Fruit fly (Drosophila melanogaster) Kc167 (cell line): ENCODE data around the gene CG18746.

Experiments used
- Myc ChIP-seq: fragments of >200 bp; optimal IDR thresholded peaks from 2 replicates; lab custom pipeline; 2017; ENCODE audit warnings: missing external identifiers
- Sin3A ChIP-seq: fragments of >200 bp; optimal IDR thresholded peaks from 2 replicates; lab custom pipeline; 2018; ENCODE audit warnings: missing external identifiers
- h ChIP-seq: fragments of >200 bp; optimal IDR thresholded peaks from 3 replicates; lab custom pipeline; 2018; ENCODE audit warnings: missing external identifiers
- insv ChIP-seq: fragments of >200 bp; optimal IDR thresholded peaks from 3 replicates; lab custom pipeline; 2018; ENCODE audit warnings: missing external identifiers
- psq ChIP-seq: fragments of >200 bp; optimal IDR thresholded peaks from 2 replicates; lab custom pipeline; 2017; ENCODE audit warnings: missing external identifiers
- ttk ChIP-seq: sonication (Bioruptor generic); optimal IDR thresholded peaks from 2 replicates; lab custom pipeline; 2017; ENCODE audit warnings: missing external identifiers

The CG18746 gene

dm6 chr3R:7790583-7791034, 622 bp upstream of the CG18746 start, which contains the start of gene CG10086:
Gene CG10086, plus strand, starts transcription at chr3R:7790633.
- no peak for TF ChIP-seq ttk (lab: Kevin White, UChicago)
- TF ChIP-seq h (lab: Kevin White, UChicago), result no peak
- TF ChIP-seq insv (lab: Kevin White, UChicago), result no peak
- no peak for TF ChIP-seq Myc
- TF ChIP-seq psq (lab: Kevin White, UChicago), result no peak
- no peak for TF ChIP-seq Sin3A (lab: Kevin White, UChicago)

dm6 chr3R:7787899-7788298, 2.1 kb downstream of the CG18746 start, which contains the start of gene CG18748:
Gene CG18748, minus strand, starts transcription at chr3R:7787923.
- no peak for TF ChIP-seq Myc
- TF ChIP-seq h (lab: Kevin White, UChicago), result no peak
- no peak for TF ChIP-seq insv (lab: Kevin White, UChicago)
- TF ChIP-seq Sin3A (lab: Kevin White, UChicago), result no peak
- no peak for TF ChIP-seq ttk (lab: Kevin White, UChicago)
- TF ChIP-seq psq (lab: Kevin White, UChicago), result no peak

dm6 chr3R:7785784-7786183, 4.2 kb downstream of the CG18746 start, which contains the start of gene CG18745:
Gene CG18745, minus strand, starts transcription at chr3R:7786119.
- no peak for TF ChIP-seq h (lab: Kevin White, UChicago)
- TF ChIP-seq Myc, result no peak
- no peak for TF ChIP-seq insv (lab: Kevin White, UChicago)
- TF ChIP-seq Sin3A (lab: Kevin White, UChicago), result no peak
- TF ChIP-seq psq (lab: Kevin White, UChicago), result no peak
- no peak for TF ChIP-seq ttk (lab: Kevin White, UChicago)

dm6 chr3R:7782933-7783686, 6.9 kb downstream of the CG18746 start, which contains the start of gene CG18747:
Gene CG18747, minus strand, starts transcription at chr3R:7783446.
- TF ChIP-seq insv (lab: Kevin White, UChicago), result no peak
- TF ChIP-seq psq (lab: Kevin White, UChicago), result no peak
- no peak for TF ChIP-seq Sin3A (lab: Kevin White, UChicago)
- TF ChIP-seq ttk (lab: Kevin White, UChicago), result no peak
- TF ChIP-seq h (lab: Kevin White, UChicago), result no peak
- TF ChIP-seq Myc, result no peak

- TF ChIP-seq psq (lab: Kevin White, UChicago) (no peak), ttk (lab: Kevin White, UChicago) (no peak)
These were observed 10.4 kb downstream of the CG18746 start for dm6 chr3R:7779620-7780019.

- TF ChIP-seq insv (lab: Kevin White, UChicago) (no peak), Sin3A (lab: Kevin White, UChicago) (no peak), Myc (no peak), h (lab: Kevin White, UChicago) (no peak), psq (lab: Kevin White, UChicago) (no peak), ttk (lab: Kevin White, UChicago) (no peak)
These were observed 18.3 kb downstream of the CG18746 start, which contains the start of gene CG11286 for dm6 chr3R:7771656-7772055. Gene CG11286, minus strand, starts transcription at chr3R:7771756.

- TF ChIP-seq psq (lab: Kevin White, UChicago) (no peak), ttk (lab: Kevin White, UChicago) (no peak), Myc (no peak), insv (lab: Kevin White, UChicago) (no peak), h (lab: Kevin White, UChicago) (no peak), Sin3A (lab: Kevin White, UChicago) (no peak)
These were observed 28.9 kb downstream of the CG18746 start for dm6 chr3R:7760970-7761558.

dm6 chr3R:7759486-7759885, 30.5 kb downstream of the CG18746 start, which contains the start of gene Sp7:
Gene Sp7, plus strand, starts transcription at chr3R:7759786.
- TF ChIP-seq psq (lab: Kevin White, UChicago) (no peak), insv (lab: Kevin White, UChicago) (no peak), h (lab: Kevin White, UChicago) (no peak)

dm6 chr3R:7757822-7758221, 32.2 kb downstream of the CG18746 start, which contains the start of gene CG10919:
Gene CG10919, plus strand, starts transcription at chr3R:7758122.
- TF ChIP-seq psq (lab: Kevin White, UChicago) (no peak), insv (lab: Kevin White, UChicago) (no peak), h (lab: Kevin White, UChicago) (no peak), ttk (lab: Kevin White, UChicago) (no peak), Sin3A (lab: Kevin White, UChicago) (no peak)

- no peak for TF ChIP-seq insv (lab: Kevin White, UChicago)
- no peak for TF ChIP-seq Myc
- TF ChIP-seq h (lab: Kevin White, UChicago), result no peak
These were observed 36.5 kb downstream of the CG18746 start for dm6 chr3R:7753518-7753917.

dm6 chr3R:7749993-7750392, 40.0 kb downstream of the CG18746 start, which contains the start of gene pyd3:
Gene pyd3, minus strand, starts transcription at chr3R:7750079.
- TF ChIP-seq psq (lab: Kevin White, UChicago) (no peak), Sin3A (lab: Kevin White, UChicago) (no peak), h (lab: Kevin White, UChicago) (no peak), Myc (no peak), insv (lab: Kevin White, UChicago) (no peak), ttk (lab: Kevin White, UChicago) (no peak)

dm6 chr3R:7739463-7739862, 50.5 kb downstream of the CG18746 start, which contains the start of gene CG43254:
Gene CG43254, minus strand, starts transcription at chr3R:7739563.
- TF ChIP-seq Sin3A (lab: Kevin White, UChicago) (no peak), psq (lab: Kevin White, UChicago) (no peak), insv (lab: Kevin White, UChicago) (no peak), Myc (no peak), h (lab: Kevin White, UChicago) (no peak)
